Fruit fly (Drosophila melanogaster) whole organism, adult: Measurements from ENCODE around the gene CG15059.
A peak's percentile ranks its signal among the peaks of the same experiment; 100 is the strongest.

Experiments
- CG11617 ChIP-seq: fragments of 200-800 bp; sonication (Bioruptor generic); optimal IDR thresholded peaks from 2 replicates; lab custom pipeline; 2017; ENCODE audit warnings: mild to moderate bottlenecking, missing biosample characterization, missing genetic modification reagents, missing genetic modification characterization
- CG12768 ChIP-seq: fragments of 200-800 bp; sonication (Bioruptor generic); optimal IDR thresholded peaks from 2 replicates; lab custom pipeline; 2017; ENCODE audit warnings: missing biosample characterization, missing genetic modification characterization, mild to moderate bottlenecking, moderate library complexity, missing genetic modification reagents
- CG14711 ChIP-seq: fragments of 200-800 bp; sonication (Bioruptor generic); optimal IDR thresholded peaks from 2 replicates; lab custom pipeline; 2018; ENCODE audit warnings: missing biosample characterization, mild to moderate bottlenecking, missing genetic modification characterization, moderate library complexity
- CG1620 ChIP-seq: fragments of 200-800 bp; sonication (Bioruptor generic); optimal IDR thresholded peaks from 2 replicates; lab custom pipeline; 2016; ENCODE audit warnings: missing biosample characterization, missing genetic modification characterization
- CG33017 ChIP-seq: fragments of 200-800 bp; sonication (Bioruptor generic); optimal IDR thresholded peaks from 2 replicates; lab custom pipeline; 2018; ENCODE audit warnings: missing biosample characterization, mild to moderate bottlenecking, missing genetic modification characterization, moderate library complexity
- CG5204 ChIP-seq: fragments of 200-800 bp; sonication (Bioruptor generic); optimal IDR thresholded peaks from 2 replicates; lab custom pipeline; 2016; ENCODE audit warnings: missing biosample characterization, missing genetic modification characterization
- CG7045 ChIP-seq: fragments of 200-800 bp; sonication (Bioruptor generic); optimal IDR thresholded peaks from 2 replicates; lab custom pipeline; 2017; ENCODE audit warnings: missing biosample characterization, mild to moderate bottlenecking, missing genetic modification characterization
- CG7101 ChIP-seq: fragments of 200-800 bp; sonication (Bioruptor generic); optimal IDR thresholded peaks from 2 replicates; lab custom pipeline; 2018; ENCODE audit warnings: missing biosample characterization, mild to moderate bottlenecking, missing genetic modification characterization, moderate library complexity
- Clk ChIP-seq: fragments of 200-800 bp; sonication (Bioruptor generic); optimal IDR thresholded peaks from 2 replicates; lab custom pipeline; 2017; ENCODE audit warnings: missing biosample characterization, missing genetic modification characterization
- Crg-1 ChIP-seq: fragments of 200-800 bp; sonication (Bioruptor generic); optimal IDR thresholded peaks from 2 replicates; lab custom pipeline; 2016; ENCODE audit warnings: missing biosample characterization, missing genetic modification characterization
- Hr96 ChIP-seq: fragments of 200-800 bp; sonication (Bioruptor generic); optimal IDR thresholded peaks from 2 replicates; lab custom pipeline; 2016; ENCODE audit warnings: missing biosample characterization, missing genetic modification characterization
- Mnt ChIP-seq: fragments of 200-800 bp; sonication (Bioruptor generic); optimal IDR thresholded peaks from 2 replicates; lab custom pipeline; 2016; ENCODE audit warnings: missing biosample characterization, mild to moderate bottlenecking, missing genetic modification characterization
- bab1 ChIP-seq: fragments of 200-800 bp; sonication (Bioruptor generic); optimal IDR thresholded peaks from 3 replicates; lab custom pipeline; 2019; ENCODE audit warnings: missing biosample characterization, mild to moderate bottlenecking, missing genetic modification characterization, moderate library complexity
- cic ChIP-seq: fragments of 200-800 bp; sonication (Bioruptor generic); optimal IDR thresholded peaks from 2 replicates; lab custom pipeline; 2017; ENCODE audit warnings: missing biosample characterization, mild to moderate bottlenecking, missing genetic modification characterization, moderate library complexity
- cnc ChIP-seq, 2 experiments: fragments of >200 bp; optimal IDR thresholded peaks; 2 replicates each; lab custom pipeline; 2017
- kay ChIP-seq: fragments of 200-800 bp; sonication (Bioruptor generic); peaks from one replicate; lab custom pipeline; 2016; ENCODE audit warnings: missing biosample characterization, missing genetic modification characterization, borderline replicate concordance
- ovo ChIP-seq: fragments of 200-800 bp; sonication (Bioruptor generic); optimal IDR thresholded peaks from 2 replicates; lab custom pipeline; 2016; ENCODE audit warnings: missing biosample characterization, missing genetic modification characterization
- pad ChIP-seq: fragments of 200-800 bp; sonication (Bioruptor generic); optimal IDR thresholded peaks from 3 replicates; lab custom pipeline; 2017; ENCODE audit warnings: missing biosample characterization, missing genetic modification characterization, mild to moderate bottlenecking, moderate library complexity, missing genetic modification reagents
- tj ChIP-seq: fragments of 200-800 bp; sonication (Bioruptor generic); optimal IDR thresholded peaks from 3 replicates; lab custom pipeline; 2017; ENCODE audit warnings: missing biosample characterization, mild to moderate bottlenecking, missing genetic modification characterization, moderate library complexity
- toe ChIP-seq: fragments of 200-800 bp; sonication (Bioruptor generic); optimal IDR thresholded peaks from 2 replicates; lab custom pipeline; 2016; ENCODE audit warnings: missing biosample characterization, missing genetic modification characterization

Gene CG15059

DNA sequence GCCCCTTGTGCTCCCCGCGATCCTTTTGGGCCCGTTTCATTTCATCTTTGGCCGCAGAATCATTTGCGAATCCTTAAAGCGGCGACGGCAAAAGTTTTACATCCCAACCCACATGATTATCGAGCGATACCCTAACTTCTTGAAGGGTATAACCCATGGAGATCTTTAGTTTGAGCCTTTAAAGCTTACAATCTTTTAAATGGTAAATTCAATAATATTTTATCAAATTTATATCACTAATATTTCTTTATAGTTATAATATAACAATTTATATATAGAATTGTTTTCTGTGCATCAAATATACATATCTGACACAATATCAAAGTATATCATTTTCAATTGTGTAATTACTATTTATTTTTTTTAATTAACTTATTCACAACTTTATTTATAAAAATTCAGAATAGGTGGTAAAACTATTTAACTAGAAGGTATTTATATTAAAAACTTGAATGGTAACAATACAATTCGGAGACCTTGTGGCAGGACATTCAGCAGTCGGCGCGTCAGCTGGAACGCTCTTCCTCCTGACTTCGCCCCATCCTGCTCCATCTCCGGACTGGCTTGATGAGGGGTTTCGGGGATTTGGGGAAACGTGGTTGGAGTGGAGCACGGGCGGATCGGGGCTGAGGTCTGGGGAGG, 3.0 kb downstream of the CG15059 start:
- TF ChIP-seq CG7045 = no peak
- TF ChIP-seq CG12768 (GFP tag; lab: Kevin White, UChicago) = no peak
- TF ChIP-seq Hr96 (GFP tag; lab: Kevin White, UChicago) = no peak
- TF ChIP-seq toe = no peak
- TF ChIP-seq CG7101 (tag; lab: Kevin White, UChicago) = no peak
- TF ChIP-seq pad = no peak
- no peak for TF ChIP-seq Crg-1 (GFP tag; lab: Kevin White, UChicago)
- no peak for TF ChIP-seq CG11617 (GFP tag; lab: Kevin White, UChicago)

DNA sequence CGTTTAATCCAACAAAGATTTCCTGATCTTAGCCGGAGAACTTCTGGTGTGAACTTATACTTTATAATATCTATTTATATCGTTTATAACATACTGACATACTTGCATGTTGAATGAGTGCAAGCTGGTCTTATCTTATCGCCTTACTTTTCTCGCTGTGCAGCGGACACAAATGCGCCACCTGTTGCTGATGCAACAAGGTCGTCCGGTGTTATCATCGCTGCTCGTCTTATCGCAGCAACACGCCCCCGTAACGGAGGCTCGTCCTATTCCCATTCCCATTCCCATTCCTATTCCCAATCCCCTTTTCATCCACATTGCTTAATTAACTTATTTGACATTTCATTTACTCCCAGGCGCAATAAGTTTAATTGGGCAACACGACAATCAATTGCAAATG, 4.9 kb downstream of the CG15059 start:
- TF ChIP-seq kay (GFP tag; lab: Kevin White, UChicago) (no peak), ovo (no peak), Crg-1 (GFP tag; lab: Kevin White, UChicago) (no peak), pad (no peak)

DNA sequence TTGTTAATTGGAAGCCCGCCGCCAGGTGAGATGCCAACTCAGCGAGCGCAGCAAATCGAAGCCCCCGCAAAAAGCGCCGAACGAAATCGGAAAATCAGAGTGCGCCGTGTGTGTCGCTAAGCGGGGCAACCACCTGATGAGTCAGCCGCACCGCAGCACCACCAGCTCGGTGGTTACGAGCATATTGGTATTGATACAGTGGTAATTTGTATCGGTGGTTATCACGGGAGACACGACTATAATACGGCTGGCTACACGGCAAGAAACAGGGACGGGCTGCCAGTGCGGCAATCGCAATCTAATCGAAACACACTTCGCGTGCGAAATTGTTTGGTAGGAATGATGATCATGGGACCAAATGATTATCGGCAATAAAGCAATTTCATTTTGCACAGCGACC, 5.5 kb downstream of the CG15059 start:
- TF ChIP-seq CG5204 (no peak), CG14711 (tag; lab: Kevin White, UChicago) (no peak), CG11617 (GFP tag; lab: Kevin White, UChicago) (no peak), Crg-1 (GFP tag; lab: Kevin White, UChicago) (no peak), cnc (optimal IDR thresholded peaks at IDR 0.05; lab: Kevin White, UChicago) (no peak), Mnt (no peak), CG7045 (no peak), toe (no peak), Hr96 (GFP tag; lab: Kevin White, UChicago) (no peak)

DNA sequence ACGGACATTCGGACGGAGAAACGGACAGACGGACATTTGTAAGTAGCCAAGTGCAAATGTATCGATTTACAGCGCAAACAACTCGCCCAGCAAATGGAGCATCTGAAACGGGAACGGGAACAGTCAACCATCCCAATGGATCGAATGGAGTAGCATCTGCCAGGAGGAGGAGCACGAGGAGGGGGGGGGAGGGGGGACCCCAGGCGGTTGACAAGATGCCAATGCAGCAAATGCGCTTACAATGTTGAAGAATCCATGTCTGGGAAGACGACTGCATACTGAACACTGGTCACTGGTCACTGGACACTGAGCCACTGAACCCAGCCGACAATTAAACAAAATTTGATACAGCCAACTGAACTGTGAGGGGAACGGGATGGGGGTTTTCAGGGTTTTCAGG, 7.4 kb downstream of the CG15059 start:
- TF ChIP-seq toe (no peak), tj (GFP tag; lab: Kevin White, UChicago) (peak; percentile 17)

DNA sequence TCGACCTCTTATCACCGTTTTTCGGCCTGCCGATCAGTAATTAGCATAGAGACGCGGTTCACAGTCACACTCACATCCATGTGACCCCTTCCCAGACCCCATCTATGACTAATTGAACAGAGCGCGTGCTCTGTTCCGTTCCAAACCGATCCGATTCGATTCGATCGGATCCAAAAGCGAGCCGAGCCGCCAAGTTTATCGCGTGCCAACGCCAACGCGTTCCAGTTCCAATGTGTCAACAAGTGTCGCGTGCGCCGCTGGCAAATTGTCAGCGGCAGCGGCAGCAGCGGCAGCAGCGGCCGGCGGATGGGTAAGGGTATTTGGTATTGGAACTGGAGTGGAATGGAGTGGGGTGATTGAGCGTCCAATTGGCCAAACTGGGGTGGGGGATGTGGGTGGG, 11.1 kb downstream of the CG15059 start:
- no peak for TF ChIP-seq CG1620 (GFP tag; lab: Kevin White, UChicago)
- TF ChIP-seq tj (GFP tag; lab: Kevin White, UChicago) = no peak
- no peak for TF ChIP-seq Clk (GFP tag; lab: Kevin White, UChicago)
- TF ChIP-seq bab1 (GFP tag; lab: Kevin White, UChicago) = no peak
- TF ChIP-seq ovo = no peak
- no peak for TF ChIP-seq pad
- TF ChIP-seq CG12768 (GFP tag; lab: Kevin White, UChicago) = no peak
- no peak for TF ChIP-seq toe
- no peak for TF ChIP-seq CG11617 (GFP tag; lab: Kevin White, UChicago)

DNA sequence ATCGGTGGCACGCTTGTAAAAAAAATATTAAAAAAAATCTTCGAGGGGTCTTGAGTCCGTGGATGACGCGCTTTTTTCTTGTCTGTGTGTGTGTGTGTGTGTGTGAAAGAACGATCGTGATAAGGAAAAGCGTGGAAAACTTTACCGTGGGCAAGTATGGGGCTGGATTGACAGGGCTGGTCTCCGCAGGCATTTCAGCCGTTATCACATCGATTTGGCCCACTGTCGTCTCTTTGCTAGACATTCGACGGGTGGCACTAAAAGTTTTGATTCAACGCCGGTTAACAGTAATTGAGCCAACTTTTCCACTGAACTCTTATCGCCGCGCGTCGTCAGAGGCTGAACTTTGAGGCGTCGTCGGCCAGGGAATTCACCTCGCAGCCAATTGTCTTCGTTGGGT, 12.5 kb downstream of the CG15059 start:
- TF ChIP-seq bab1 (GFP tag; lab: Kevin White, UChicago) (no peak), ovo (no peak), Clk (GFP tag; lab: Kevin White, UChicago) (no peak)

DNA sequence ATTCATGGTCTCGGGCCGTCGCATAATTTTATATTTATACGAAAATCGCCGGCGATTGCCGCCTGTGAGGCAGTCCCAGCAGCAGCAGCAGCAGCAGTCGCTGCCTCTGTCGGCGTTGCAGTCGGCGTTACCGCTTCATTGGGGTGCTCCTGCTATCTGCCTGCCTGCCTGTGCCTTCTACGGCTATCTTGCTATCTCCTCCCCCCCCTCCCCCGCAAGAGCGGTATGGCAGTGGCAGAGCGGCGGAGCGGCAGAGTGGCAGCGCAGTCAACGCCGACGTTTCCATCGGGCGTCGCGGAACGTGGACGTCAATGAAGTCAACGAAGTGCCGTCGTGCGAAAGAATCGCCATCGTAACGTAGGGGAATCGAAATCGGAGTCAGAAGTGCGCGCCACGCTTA, 14.1 kb downstream of the CG15059 start:
- TF ChIP-seq CG5204 = no peak
- no peak for TF ChIP-seq Crg-1 (GFP tag; lab: Kevin White, UChicago)
- TF ChIP-seq CG11617 (GFP tag; lab: Kevin White, UChicago) = no peak
- no peak for TF ChIP-seq CG7045
- TF ChIP-seq cic (GFP tag; lab: Kevin White, UChicago) = no peak
- TF ChIP-seq CG14711 (tag; lab: Kevin White, UChicago) = no peak
- no peak for TF ChIP-seq toe
- TF ChIP-seq kay (GFP tag; lab: Kevin White, UChicago) = no peak
- no peak for TF ChIP-seq CG12768 (GFP tag; lab: Kevin White, UChicago)
- TF ChIP-seq Mnt = no peak
- TF ChIP-seq CG33017 = no peak

DNA sequence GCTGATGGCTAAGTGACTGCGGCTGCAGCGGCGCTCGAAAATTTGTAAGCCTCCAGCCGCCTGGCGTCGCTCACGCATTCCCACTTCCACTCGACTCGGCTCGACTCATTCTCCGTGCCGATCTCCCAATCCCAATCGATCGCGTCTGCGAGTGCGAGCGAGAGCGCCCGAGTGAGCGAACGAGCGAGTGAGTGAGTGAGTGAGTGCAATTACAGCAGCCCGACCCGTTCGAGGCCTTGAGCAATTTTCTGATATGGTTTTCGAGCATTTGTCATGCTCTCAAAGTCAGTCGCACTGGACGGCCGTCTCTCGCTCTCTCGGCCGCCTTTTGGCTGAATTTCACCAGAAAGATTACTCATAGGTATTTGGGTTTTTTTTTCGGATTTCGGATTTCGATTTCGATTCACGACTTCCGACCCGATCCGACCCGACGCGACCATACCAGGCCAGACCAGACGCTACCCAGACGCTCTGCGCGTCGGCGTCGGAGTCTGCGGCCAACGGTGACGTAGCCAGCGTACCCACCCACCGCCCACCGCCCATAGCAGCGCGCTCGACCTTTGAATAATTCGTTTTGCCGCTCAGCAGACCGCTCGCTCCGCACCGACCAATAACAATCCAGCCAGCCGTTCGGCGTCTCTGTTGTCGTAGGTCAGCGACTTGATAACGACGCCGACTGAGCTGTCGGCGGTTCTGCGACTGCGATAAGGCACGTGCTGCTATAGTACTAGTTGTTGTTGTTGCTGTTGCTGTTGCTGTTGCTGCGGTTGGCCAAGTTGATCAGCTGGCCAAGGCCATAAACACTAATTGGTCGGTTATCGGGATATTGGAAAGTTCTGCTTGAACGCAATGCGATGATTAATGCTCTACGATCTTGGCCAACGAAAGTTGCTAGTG, 15.7 kb downstream of the CG15059 start:
- TF ChIP-seq cnc (optimal IDR thresholded peaks at IDR 0.05; lab: Kevin White, UChicago) (no peak), kay (GFP tag; lab: Kevin White, UChicago) (no peak), tj (GFP tag; lab: Kevin White, UChicago) (no peak), CG1620 (GFP tag; lab: Kevin White, UChicago) (no peak), ovo (no peak), Hr96 (GFP tag; lab: Kevin White, UChicago) (no peak), bab1 (GFP tag; lab: Kevin White, UChicago) (no peak), CG7045 (no peak), cic (GFP tag; lab: Kevin White, UChicago) (no peak), toe (no peak), CG5204 (no peak), Mnt (no peak), CG14711 (tag; lab: Kevin White, UChicago) (no peak)
